Worm (Caenorhabditis elegans) whole organism, early embryonic: Measurements from ENCODE around the gene C49F5.13.

Source experiments
- B0310.2 ChIP-seq: sonication (generic microtip); optimal IDR thresholded peaks from 2 replicates; lab custom pipeline; 2016; ENCODE audit warnings: mild to moderate bottlenecking, missing genetic modification characterization, missing compliant biosample characterization
- F13C5.2 ChIP-seq: sonication (generic microtip); optimal IDR thresholded peaks from 2 replicates; lab custom pipeline; 2017; ENCODE audit warnings: mild to moderate bottlenecking, missing genetic modification characterization, inconsistent platforms, missing compliant biosample characterization
- aly-1 ChIP-seq: sonication (generic microtip); optimal IDR thresholded peaks from 2 replicates; lab custom pipeline; 2016; ENCODE audit warnings: missing genetic modification characterization, missing compliant biosample characterization
- ama-1 ChIP-seq: fragments of 150-350 bp; optimal IDR thresholded peaks from 2 replicates; lab custom pipeline; 2014
- ceh-13 ChIP-seq: fragments of 200-800 bp; sonication (Bioruptor generic); optimal IDR thresholded peaks from 2 replicates; lab custom pipeline; 2018; ENCODE audit warnings: mild to moderate bottlenecking, missing genetic modification characterization, missing compliant biosample characterization
- ceh-36 ChIP-seq: sonication (generic microtip); optimal IDR thresholded peaks from 2 replicates; lab custom pipeline; 2016; ENCODE audit warnings: missing genetic modification characterization, inconsistent platforms, missing compliant biosample characterization
- ets-7 ChIP-seq: sonication (generic microtip); optimal IDR thresholded peaks from 2 replicates; lab custom pipeline; 2016; ENCODE audit warnings: missing genotype, missing genetic modification characterization, missing compliant biosample characterization
- flt-1 ChIP-seq: fragments of 200-800 bp; sonication (Bioruptor generic); IDR thresholded peaks from 2 replicates; pipeline ENCODE4 v1.3.6; 2022; ENCODE audit warnings: missing genetic modification characterization, missing compliant biosample characterization
- hmbx-1 ChIP-seq: sonication (generic microtip); optimal IDR thresholded peaks from 2 replicates; lab custom pipeline; 2016; ENCODE audit warnings: mild to moderate bottlenecking, missing genetic modification characterization, missing compliant biosample characterization
- hmg-4 ChIP-seq: fragments of 200-800 bp; sonication (Bioruptor generic); optimal IDR thresholded peaks from 2 replicates; lab custom pipeline; 2018; ENCODE audit warnings: mild to moderate bottlenecking, missing genetic modification characterization, missing compliant biosample characterization
- hnd-1 ChIP-seq: sonication (generic microtip); optimal IDR thresholded peaks from 2 replicates; lab custom pipeline; 2016; ENCODE audit warnings: missing genetic modification characterization, missing compliant biosample characterization
- pes-1 ChIP-seq: fragments of 200-800 bp; sonication (Bioruptor generic); IDR thresholded peaks from 2 replicates; pipeline ENCODE4 v1.3.6; 2022; ENCODE audit warnings: missing genetic modification reagents, missing genetic modification characterization, missing compliant biosample characterization
- scrt-1 ChIP-seq: fragments of 200-800 bp; sonication (Bioruptor generic); IDR thresholded peaks from 2 replicates; pipeline ENCODE4 v1.3.6; 2022; ENCODE audit warnings: missing genetic modification characterization, missing compliant biosample characterization
- sea-1 ChIP-seq: fragments of 200-800 bp; sonication (Bioruptor generic); conservative IDR thresholded peaks from 2 replicates; pipeline ENCODE4 v1.3.6; 2022; ENCODE audit warnings: missing genetic modification characterization, missing compliant biosample characterization
- tbx-11 ChIP-seq: fragments of 200-800 bp; sonication (Bioruptor generic); IDR thresholded peaks from 2 replicates; pipeline ENCODE4 v1.3.6; 2022; ENCODE audit warnings: missing genetic modification characterization, missing compliant biosample characterization
- tbx-37 ChIP-seq: fragments of 200-800 bp; sonication (Bioruptor generic); conservative IDR thresholded peaks from 2 replicates; pipeline ENCODE4 v1.3.6; 2022; ENCODE audit warnings: missing genetic modification reagents, missing genetic modification characterization, missing compliant biosample characterization
- tra-4 ChIP-seq: sonication (generic microtip); optimal IDR thresholded peaks from 2 replicates; lab custom pipeline; 2017; ENCODE audit warnings: missing genetic modification characterization, missing compliant biosample characterization

The C49F5.13 gene

ce11 chrX:11931559-11931958, 29.6 kb upstream of the C49F5.13 start, which contains the start of gene dot-1.4:
Gene dot-1.4 (minus strand): TSS chrX:11931659.
- no peak for TF ChIP-seq tbx-11 (GFP tag; lab: Robert Waterston, UW)
- no peak for TF ChIP-seq aly-1 (tag; lab: Kevin White, UChicago)

- TF ChIP-seq tbx-37 (no peak), tra-4 (tag; lab: Kevin White, UChicago) (no peak), ceh-13 (GFP tag; lab: Kevin White, UChicago) (no peak), sea-1 (GFP tag; lab: Robert Waterston, UW) (no peak), pes-1 (GFP tag; lab: Robert Waterston, UW) (no peak), ets-7 (tag; lab: Kevin White, UChicago) (no peak), hmg-4 (no peak), tbx-11 (GFP tag; lab: Robert Waterston, UW) (no peak), ceh-36 (tag; lab: Kevin White, UChicago) (no peak)
These were observed 27.7 kb upstream of the C49F5.13 start for ce11 chrX:11933547-11933946.

- TF ChIP-seq hnd-1 (tag; lab: Kevin White, UChicago) (peak; percentile 66), ama-1 (lab: Kevin White, UChicago) (no peak), tbx-11 (GFP tag; lab: Robert Waterston, UW) (peak; percentile 79), tra-4 (tag; lab: Kevin White, UChicago) (peak; percentile 20), hmbx-1 (tag; lab: Kevin White, UChicago) (no peak), F13C5.2 (tag; lab: Kevin White, UChicago) (peak; percentile 80), pes-1 (GFP tag; lab: Robert Waterston, UW) (peak; percentile 90), scrt-1 (GFP tag; lab: Robert Waterston, UW) (peak; percentile 86), ceh-13 (GFP tag; lab: Kevin White, UChicago) (peak; percentile 71), sea-1 (GFP tag; lab: Robert Waterston, UW) (peak; percentile 88), flt-1 (GFP tag; lab: Robert Waterston, UW) (peak; percentile 83), hmg-4 (peak; percentile 86), aly-1 (tag; lab: Kevin White, UChicago) (peak; percentile 49), ets-7 (tag; lab: Kevin White, UChicago) (no peak), B0310.2 (tag; lab: Kevin White, UChicago) (peak; percentile 60), ceh-36 (tag; lab: Kevin White, UChicago) (peak; percentile 65), tbx-37 (peak; percentile 78)
These were observed 26.3 kb upstream of the C49F5.13 start for ce11 chrX:11934933-11935332.

- TF ChIP-seq ceh-36 (tag; lab: Kevin White, UChicago) = peak; percentile 31
- peak; percentile 67 for TF ChIP-seq flt-1 (GFP tag; lab: Robert Waterston, UW)
- TF ChIP-seq scrt-1 (GFP tag; lab: Robert Waterston, UW) = peak; percentile 60
- peak; percentile 93 for TF ChIP-seq F13C5.2 (tag; lab: Kevin White, UChicago)
- no peak for TF ChIP-seq ceh-13 (GFP tag; lab: Kevin White, UChicago)
- peak; percentile 59; the same call in 1 of the 2 replicates for TF ChIP-seq tbx-37
- no peak for TF ChIP-seq hmbx-1 (tag; lab: Kevin White, UChicago)
- TF ChIP-seq tbx-11 (GFP tag; lab: Robert Waterston, UW) = 0 out of 2 replicates have a peak, but pooled peaks have one; percentile 69
- no peak for TF ChIP-seq B0310.2 (tag; lab: Kevin White, UChicago)
- no peak; the same call in 1 of the 2 replicates for TF ChIP-seq pes-1 (GFP tag; lab: Robert Waterston, UW)
- TF ChIP-seq hnd-1 (tag; lab: Kevin White, UChicago) = peak; percentile 2
- TF ChIP-seq aly-1 (tag; lab: Kevin White, UChicago) = no peak
- no peak for TF ChIP-seq sea-1 (GFP tag; lab: Robert Waterston, UW)
- TF ChIP-seq tra-4 (tag; lab: Kevin White, UChicago) = no peak
- TF ChIP-seq hmg-4 = peak; percentile 81
- no peak for TF ChIP-seq ama-1 (lab: Kevin White, UChicago)
- peak; percentile 4 for TF ChIP-seq ets-7 (tag; lab: Kevin White, UChicago)
These were observed 23.8 kb upstream of the C49F5.13 start for ce11 chrX:11937343-11937935.

- no peak for TF ChIP-seq ceh-13 (GFP tag; lab: Kevin White, UChicago)
- TF ChIP-seq tbx-11 (GFP tag; lab: Robert Waterston, UW) = no peak
- TF ChIP-seq hmbx-1 (tag; lab: Kevin White, UChicago) = no peak
- no peak for TF ChIP-seq pes-1 (GFP tag; lab: Robert Waterston, UW)
- no peak for TF ChIP-seq flt-1 (GFP tag; lab: Robert Waterston, UW)
- no peak for TF ChIP-seq ceh-36 (tag; lab: Kevin White, UChicago)
- TF ChIP-seq hmg-4 = no peak
- TF ChIP-seq aly-1 (tag; lab: Kevin White, UChicago) = no peak
- TF ChIP-seq ama-1 (lab: Kevin White, UChicago) = no peak
- no peak for TF ChIP-seq ets-7 (tag; lab: Kevin White, UChicago)
- TF ChIP-seq tbx-37 = no peak
- no peak for TF ChIP-seq hnd-1 (tag; lab: Kevin White, UChicago)
These were observed 22.4 kb upstream of the C49F5.13 start, which contains the start of gene F55G7.5 for ce11 chrX:11938826-11939225. Gene F55G7.5 (minus strand): TSS chrX:11938926.

- TF ChIP-seq hmg-4 = no peak
- no peak for TF ChIP-seq hnd-1 (tag; lab: Kevin White, UChicago)
- no peak for TF ChIP-seq scrt-1 (GFP tag; lab: Robert Waterston, UW)
- TF ChIP-seq ceh-36 (tag; lab: Kevin White, UChicago) = no peak
- no peak for TF ChIP-seq flt-1 (GFP tag; lab: Robert Waterston, UW)
- no peak for TF ChIP-seq pes-1 (GFP tag; lab: Robert Waterston, UW)
- no peak for TF ChIP-seq B0310.2 (tag; lab: Kevin White, UChicago)
- TF ChIP-seq tbx-11 (GFP tag; lab: Robert Waterston, UW) = no peak
- TF ChIP-seq aly-1 (tag; lab: Kevin White, UChicago) = no peak
These were observed 19.3 kb upstream of the C49F5.13 start, which contains the start of gene F55G7.3 for ce11 chrX:11941951-11942350. Gene F55G7.3 (minus strand): TSS chrX:11942051.
